Fruit fly (Drosophila melanogaster): Measurements from ENCODE around the gene Lsp1gamma.

dm6 chr3L:56532-56931, 9.7 kb upstream of the Lsp1gamma start:
- TF ChIP-seq luna (GFP tag; optimal IDR thresholded peaks at IDR 0.05): no peak
- no peak for TF ChIP-seq CG9817 (tag; optimal IDR thresholded peaks at IDR 0.05)
- no peak for TF ChIP-seq CG10543 (GFP tag; optimal IDR thresholded peaks at IDR 0.05)
- TF ChIP-seq twi (tag; optimal IDR thresholded peaks at IDR 0.05): peak; percentile 86
- no peak for TF ChIP-seq toy (GFP tag; IDR thresholded peaks at IDR 0.05)
- TF ChIP-seq CG7271 (tag; optimal IDR thresholded peaks at IDR 0.05): no peak
- no peak for TF ChIP-seq pros (GFP tag; optimal IDR thresholded peaks at IDR 0.05)
- TF ChIP-seq Optix (GFP tag; IDR thresholded peaks at IDR 0.05): no peak
- no peak for TF ChIP-seq sd (tag; optimal IDR thresholded peaks at IDR 0.05)
- no peak for TF ChIP-seq fd64A (GFP tag; optimal IDR thresholded peaks at IDR 0.05)
- TF ChIP-seq CG8290 (GFP tag; optimal IDR thresholded peaks at IDR 0.05): no peak
- no peak for TF ChIP-seq CG8290 (tag; optimal IDR thresholded peaks at IDR 0.05)
- no peak for TF ChIP-seq CG18599 (GFP tag; optimal IDR thresholded peaks at IDR 0.05)
- no peak for TF ChIP-seq CG17802 (tag; optimal IDR thresholded peaks at IDR 0.05)

Data from whole organism, embryonic.